Worm (Caenorhabditis elegans) whole organism, midembryonic: ENCODE results near the gene F46H5.7.

Source experiments
- T22C8.4 ChIP-seq: fragments of 200-800 bp; sonication (Bioruptor generic); IDR thresholded peaks from 2 replicates; pipeline ENCODE4 v1.3.6; 2022; ENCODE audit warnings: missing genetic modification characterization, missing compliant biosample characterization
- cog-1 ChIP-seq: sonication (generic microtip); optimal IDR thresholded peaks from 2 replicates; lab custom pipeline; 2016; ENCODE audit warnings: missing genetic modification characterization, missing compliant biosample characterization
- flt-1 ChIP-seq: fragments of 200-800 bp; sonication (Bioruptor generic); IDR thresholded peaks from 2 replicates; pipeline ENCODE4 v1.3.6; 2022; ENCODE audit warnings: missing genetic modification characterization, missing compliant biosample characterization
- klf-2 ChIP-seq: fragments of 200-800 bp; sonication (Bioruptor generic); conservative IDR thresholded peaks from 2 replicates; pipeline ENCODE4 v1.3.6; 2022; ENCODE audit warnings: missing genetic modification reagents, missing genetic modification characterization, missing compliant biosample characterization
- med-1 ChIP-seq: sonication (generic microtip); optimal IDR thresholded peaks from 2 replicates; lab custom pipeline; 2017; ENCODE audit warnings: missing genetic modification characterization, mild to moderate bottlenecking, missing compliant biosample characterization, antibody characterized with exemption, missing genetic modification reagents; ENCODE audit not compliant: insufficient read depth
- ref-1 ChIP-seq: fragments of 200-800 bp; sonication (Bioruptor generic); conservative IDR thresholded peaks from 2 replicates; pipeline ENCODE4 v1.3.6; 2022; ENCODE audit warnings: missing genetic modification reagents, missing genetic modification characterization, missing compliant biosample characterization
- tab-1 ChIP-seq: fragments of 200-800 bp; sonication (Bioruptor generic); IDR thresholded peaks from 2 replicates; pipeline ENCODE4 v1.3.6; 2022; ENCODE audit warnings: missing genetic modification characterization, missing compliant biosample characterization
- ztf-23 ChIP-seq: fragments of 200-800 bp; sonication (Bioruptor generic); IDR thresholded peaks from 2 replicates; pipeline ENCODE4 v1.3.6; 2022; ENCODE audit warnings: missing genetic modification reagents, missing genetic modification characterization, missing compliant biosample characterization
- ztf-29 ChIP-seq: fragments of 200-800 bp; sonication (Bioruptor generic); IDR thresholded peaks from 2 replicates; pipeline ENCODE4 v1.3.6; 2022; ENCODE audit warnings: missing genetic modification reagents, missing genetic modification characterization, missing compliant biosample characterization

Gene F46H5.7

ce11 chrX:7230321-7230720 lies 12.5 kb downstream of the F46H5.7 start:
- TF ChIP-seq cog-1: no peak
- TF ChIP-seq ztf-29 (GFP tag; lab: Robert Waterston, UW): no peak
- no peak for TF ChIP-seq ref-1 (GFP tag; lab: Robert Waterston, UW)
- no peak for TF ChIP-seq ztf-23 (GFP tag; lab: Robert Waterston, UW)
- no peak for TF ChIP-seq med-1
- no peak for TF ChIP-seq T22C8.4 (GFP tag; lab: Robert Waterston, UW)
- TF ChIP-seq tab-1 (GFP tag; lab: Robert Waterston, UW): no peak
- no peak for TF ChIP-seq flt-1 (GFP tag; lab: Robert Waterston, UW)
- no peak for TF ChIP-seq klf-2 (GFP tag; lab: Robert Waterston, UW)

ce11 chrX:7229357-7229756 lies 13.4 kb downstream of the F46H5.7 start:
- no peak for TF ChIP-seq flt-1 (GFP tag; lab: Robert Waterston, UW)
- no peak for TF ChIP-seq med-1
- no peak for TF ChIP-seq tab-1 (GFP tag; lab: Robert Waterston, UW)
- no peak for TF ChIP-seq T22C8.4 (GFP tag; lab: Robert Waterston, UW)
- no peak for TF ChIP-seq ztf-23 (GFP tag; lab: Robert Waterston, UW)
- no peak for TF ChIP-seq ztf-29 (GFP tag; lab: Robert Waterston, UW)
- no peak for TF ChIP-seq klf-2 (GFP tag; lab: Robert Waterston, UW)
- no peak for TF ChIP-seq cog-1
- TF ChIP-seq ref-1 (GFP tag; lab: Robert Waterston, UW): no peak

ce11 chrX:7225028-7225427 lies 17.8 kb downstream of the F46H5.7 start:
- TF ChIP-seq T22C8.4 (GFP tag; lab: Robert Waterston, UW): no peak
- no peak for TF ChIP-seq flt-1 (GFP tag; lab: Robert Waterston, UW)
- no peak for TF ChIP-seq ref-1 (GFP tag; lab: Robert Waterston, UW)
- TF ChIP-seq klf-2 (GFP tag; lab: Robert Waterston, UW): no peak
- no peak for TF ChIP-seq ztf-23 (GFP tag; lab: Robert Waterston, UW)
- no peak for TF ChIP-seq tab-1 (GFP tag; lab: Robert Waterston, UW)
- TF ChIP-seq cog-1: no peak
- no peak for TF ChIP-seq med-1
- no peak for TF ChIP-seq ztf-29 (GFP tag; lab: Robert Waterston, UW)

- TF ChIP-seq tab-1 (GFP tag; lab: Robert Waterston, UW) (no peak), flt-1 (GFP tag; lab: Robert Waterston, UW) (peak; percentile 56), ztf-23 (GFP tag; lab: Robert Waterston, UW) (no peak)
These were observed 18.3 kb downstream of the F46H5.7 start for ce11 chrX:7224510-7224909.

- TF ChIP-seq T22C8.4 (GFP tag; lab: Robert Waterston, UW) (0 out of 2 replicates have a peak, but pooled peaks have one; percentile 11), tab-1 (GFP tag; lab: Robert Waterston, UW) (no peak; the same call in 1 of the 2 replicates)
These were observed 20.4 kb downstream of the F46H5.7 start for ce11 chrX:7222383-7222782.

ce11 chrX:7220209-7220608 lies 22.6 kb downstream of the F46H5.7 start:
- no peak for TF ChIP-seq klf-2 (GFP tag; lab: Robert Waterston, UW)
- TF ChIP-seq med-1: no peak
- no peak for TF ChIP-seq ref-1 (GFP tag; lab: Robert Waterston, UW)
- TF ChIP-seq ztf-29 (GFP tag; lab: Robert Waterston, UW): no peak
- no peak for TF ChIP-seq T22C8.4 (GFP tag; lab: Robert Waterston, UW)
- no peak for TF ChIP-seq ztf-23 (GFP tag; lab: Robert Waterston, UW)
- no peak for TF ChIP-seq tab-1 (GFP tag; lab: Robert Waterston, UW)
- TF ChIP-seq cog-1: no peak
- no peak for TF ChIP-seq flt-1 (GFP tag; lab: Robert Waterston, UW)

- TF ChIP-seq klf-2 (GFP tag; lab: Robert Waterston, UW) (no peak), med-1 (no peak)
These were observed 24.9 kb downstream of the F46H5.7 start, which contains the start of gene syd-9 for ce11 chrX:7217704-7218479. Gene syd-9 (plus strand): TSS chrX:7218097.

ce11 chrX:7211405-7211804 lies 31.4 kb downstream of the F46H5.7 start, which contains the start of gene spp-22:
Gene spp-22 (plus strand): TSS chrX:7211705.
- no peak for TF ChIP-seq ztf-29 (GFP tag; lab: Robert Waterston, UW)
- no peak for TF ChIP-seq T22C8.4 (GFP tag; lab: Robert Waterston, UW)
- TF ChIP-seq flt-1 (GFP tag; lab: Robert Waterston, UW): no peak
- no peak for TF ChIP-seq ztf-23 (GFP tag; lab: Robert Waterston, UW)
- TF ChIP-seq cog-1: no peak
- no peak for TF ChIP-seq klf-2 (GFP tag; lab: Robert Waterston, UW)
- TF ChIP-seq ref-1 (GFP tag; lab: Robert Waterston, UW): no peak
- TF ChIP-seq tab-1 (GFP tag; lab: Robert Waterston, UW): no peak
- no peak for TF ChIP-seq med-1

ce11 chrX:7210467-7211107 lies 32.2 kb downstream of the F46H5.7 start:
- TF ChIP-seq ztf-29 (GFP tag; lab: Robert Waterston, UW): no peak
- TF ChIP-seq flt-1 (GFP tag; lab: Robert Waterston, UW): no peak

ce11 chrX:7209151-7209550 lies 33.6 kb downstream of the F46H5.7 start:
- TF ChIP-seq cog-1 (no peak), ztf-23 (GFP tag; lab: Robert Waterston, UW) (no peak), med-1 (no peak), flt-1 (GFP tag; lab: Robert Waterston, UW) (no peak), tab-1 (GFP tag; lab: Robert Waterston, UW) (no peak), klf-2 (GFP tag; lab: Robert Waterston, UW) (no peak), ref-1 (GFP tag; lab: Robert Waterston, UW) (no peak), T22C8.4 (GFP tag; lab: Robert Waterston, UW) (no peak), ztf-29 (GFP tag; lab: Robert Waterston, UW) (no peak)
